Fruit fly (Drosophila melanogaster) whole organism, embryonic: ENCODE measurements around the gene Msh6.

ENCODE experiments used
- CG10274 ChIP-seq: fragments of 200-800 bp; sonication (Bioruptor generic); optimal IDR thresholded peaks from 3 replicates; lab custom pipeline; 2017; ENCODE audit warnings: missing biosample characterization, mild to moderate bottlenecking, missing genetic modification characterization
- CG12071 ChIP-seq: fragments of 200-800 bp; sonication (Bioruptor generic); optimal IDR thresholded peaks from 3 replicates; lab custom pipeline; 2018; ENCODE audit warnings: missing biosample characterization, mild to moderate bottlenecking, missing genetic modification characterization
- CG12659 ChIP-seq: fragments of 200-800 bp; sonication (Bioruptor generic); optimal IDR thresholded peaks from 3 replicates; lab custom pipeline; 2017; ENCODE audit warnings: mild to moderate bottlenecking, missing biosample characterization, missing genetic modification reagents, missing genetic modification characterization
- CG13424 ChIP-seq: fragments of 200-800 bp; sonication (Bioruptor generic); optimal IDR thresholded peaks from 2 replicates; lab custom pipeline; 2019; ENCODE audit warnings: missing biosample characterization, mild to moderate bottlenecking, missing genetic modification characterization, moderate library complexity
- CG13894 ChIP-seq: fragments of 200-800 bp; sonication (Bioruptor generic); optimal IDR thresholded peaks from 3 replicates; lab custom pipeline; 2018; ENCODE audit warnings: missing biosample characterization, mild to moderate bottlenecking, missing genetic modification characterization, moderate library complexity
- CG1602 ChIP-seq: fragments of 200-800 bp; sonication (Bioruptor generic); optimal IDR thresholded peaks from 3 replicates; lab custom pipeline; 2016; ENCODE audit warnings: missing biosample characterization, missing genetic modification characterization
- CG18011 ChIP-seq: fragments of 200-800 bp; sonication (Bioruptor generic); optimal IDR thresholded peaks from 2 replicates; lab custom pipeline; 2017; ENCODE audit warnings: missing biosample characterization, missing genetic modification characterization, mild to moderate bottlenecking, moderate library complexity, missing genotype
- CG2875 ChIP-seq: fragments of 200-800 bp; sonication (Bioruptor generic); optimal IDR thresholded peaks from 2 replicates; lab custom pipeline; 2017; ENCODE audit warnings: missing biosample characterization, mild to moderate bottlenecking, missing genetic modification characterization, missing genetic modification reagents
- CG31224 ChIP-seq: fragments of 200-800 bp; sonication (Bioruptor generic); IDR thresholded peaks from 2 replicates; pipeline ENCODE4 v1.3.6; 2022; ENCODE audit warnings: missing biosample characterization, missing genetic modification characterization
- CG32767 ChIP-seq: fragments of 200-800 bp; sonication (Bioruptor generic); IDR thresholded peaks from 2 replicates; pipeline ENCODE4 v1.3.6; 2022; ENCODE audit warnings: missing biosample characterization, missing genetic modification characterization
- CG3407 ChIP-seq: fragments of 200-800 bp; sonication (Bioruptor generic); optimal IDR thresholded peaks from 2 replicates; lab custom pipeline; 2018; ENCODE audit warnings: missing biosample characterization, mild to moderate bottlenecking, missing genetic modification characterization
- CG34422 ChIP-seq: fragments of 200-800 bp; sonication (Bioruptor generic); IDR thresholded peaks from 3 replicates; pipeline ENCODE4 v1.3.6; 2022; ENCODE audit warnings: missing biosample characterization, missing genetic modification characterization
- CG3838 ChIP-seq: fragments of 200-800 bp; sonication (Bioruptor generic); optimal IDR thresholded peaks from 3 replicates; lab custom pipeline; 2016; ENCODE audit warnings: missing biosample characterization, missing genetic modification characterization
- CG3995 ChIP-seq: fragments of 200-800 bp; sonication (Bioruptor generic); optimal IDR thresholded peaks from 3 replicates; lab custom pipeline; 2016; ENCODE audit warnings: missing biosample characterization, missing genetic modification characterization
- CG6683 ChIP-seq: fragments of 200-800 bp; sonication (Bioruptor generic); optimal IDR thresholded peaks from 2 replicates; lab custom pipeline; 2017; ENCODE audit warnings: missing biosample characterization, mild to moderate bottlenecking, missing genetic modification characterization, missing genetic modification reagents
- CG7556 ChIP-seq: fragments of 200-800 bp; sonication (Bioruptor generic); optimal IDR thresholded peaks from 2 replicates; lab custom pipeline; 2017; ENCODE audit warnings: missing biosample characterization, mild to moderate bottlenecking, missing genetic modification characterization
- CG9797 ChIP-seq: fragments of 200-800 bp; sonication (Bioruptor generic); optimal IDR thresholded peaks from 3 replicates; lab custom pipeline; 2018; ENCODE audit warnings: missing biosample characterization, mild to moderate bottlenecking, missing genetic modification characterization
- Dll ChIP-seq: fragments of 200-800 bp; sonication (Bioruptor generic); IDR thresholded peaks from 4 replicates; pipeline ENCODE4 v1.3.6; 2022; ENCODE audit warnings: missing biosample characterization, missing genetic modification characterization; ENCODE audit not compliant: partially characterized antibody
- E2f1 ChIP-seq: fragments of 200-800 bp; sonication (Bioruptor generic); IDR thresholded peaks from 2 replicates; pipeline ENCODE4 v1.3.6; 2022; ENCODE audit warnings: missing biosample characterization, missing genetic modification characterization
- GATAe ChIP-seq: fragments of 200-800 bp; sonication (Bioruptor generic); conservative IDR thresholded peaks from 2 replicates; pipeline ENCODE4 v1.3.6; 2022; ENCODE audit warnings: missing biosample characterization, missing genetic modification characterization
- HLH54F ChIP-seq: fragments of 200-800 bp; sonication (Bioruptor generic); optimal IDR thresholded peaks from 3 replicates; lab custom pipeline; 2016; ENCODE audit warnings: missing biosample characterization, missing genetic modification characterization
- Jarid2 ChIP-seq: fragments of 200-800 bp; sonication (Bioruptor generic); optimal IDR thresholded peaks from 3 replicates; lab custom pipeline; 2017; ENCODE audit warnings: mild to moderate bottlenecking, missing biosample characterization, missing genetic modification reagents, missing genetic modification characterization
- Mrtf ChIP-seq: fragments of 200-800 bp; sonication (Bioruptor generic); IDR thresholded peaks from 3 replicates; pipeline ENCODE4 v1.3.6; 2022; ENCODE audit warnings: missing biosample characterization, missing genetic modification characterization
- Neu2 ChIP-seq: fragments of 200-800 bp; sonication (Bioruptor generic); optimal IDR thresholded peaks from 3 replicates; lab custom pipeline; 2016; ENCODE audit warnings: missing biosample characterization, missing genetic modification characterization, borderline replicate concordance
- Sin3A ChIP-seq: fragments of >200 bp; optimal IDR thresholded peaks from 2 replicates; lab custom pipeline; 2018
- Spps ChIP-seq: fragments of 200-800 bp; sonication (Bioruptor generic); optimal IDR thresholded peaks from 2 replicates; lab custom pipeline; 2018; ENCODE audit warnings: missing biosample characterization, mild to moderate bottlenecking, missing genetic modification characterization
- Stat92E ChIP-seq, 3 experiments: fragments of >200 bp in 2 of 3; fragments of 200-800 bp in 1 of 3; sonication (Bioruptor generic) in 1 of 3; optimal IDR thresholded peaks; 2 replicates each; lab custom pipeline; 2017 to 2019; ENCODE audit warnings: missing biosample characterization in 3 of 3, missing genetic modification characterization in 3 of 3, mild to moderate bottlenecking in 1 of 3, moderate library complexity in 1 of 3
- TFAM ChIP-seq: fragments of 200-800 bp; sonication (Bioruptor generic); optimal IDR thresholded peaks from 2 replicates; lab custom pipeline; 2017; ENCODE audit warnings: missing biosample characterization, missing genetic modification characterization, inconsistent platforms
- az2 ChIP-seq: fragments of 200-800 bp; sonication (Bioruptor generic); optimal IDR thresholded peaks from 3 replicates; lab custom pipeline; 2016; ENCODE audit warnings: missing biosample characterization, missing genetic modification characterization
- bowl ChIP-seq: fragments of 200-800 bp; sonication (Bioruptor generic); IDR thresholded peaks from 2 replicates; pipeline ENCODE4 v1.3.6; 2022; ENCODE audit warnings: missing biosample characterization, missing genetic modification characterization
- br ChIP-seq: fragments of >200 bp; optimal IDR thresholded peaks from 2 replicates; lab custom pipeline; 2017
- dmrt99B ChIP-seq: fragments of 200-800 bp; sonication (Bioruptor generic); optimal IDR thresholded peaks from 2 replicates; lab custom pipeline; 2018; ENCODE audit warnings: missing biosample characterization, mild to moderate bottlenecking, missing genetic modification characterization, moderate library complexity
- dysf ChIP-seq: fragments of 200-800 bp; sonication (Bioruptor generic); IDR thresholded peaks from 3 replicates; pipeline ENCODE4 v1.3.6; 2022; ENCODE audit warnings: missing biosample characterization, missing genetic modification characterization
- kah ChIP-seq: fragments of 200-800 bp; sonication (Bioruptor generic); optimal IDR thresholded peaks from 2 replicates; lab custom pipeline; 2018; ENCODE audit warnings: missing biosample characterization, mild to moderate bottlenecking, missing genetic modification characterization
- nerfin-1 ChIP-seq: fragments of 200-800 bp; sonication (Bioruptor generic); optimal IDR thresholded peaks from 3 replicates; lab custom pipeline; 2019; ENCODE audit warnings: missing biosample characterization, mild to moderate bottlenecking, missing genetic modification characterization, moderate library complexity
- nom ChIP-seq: fragments of 200-800 bp; sonication (Bioruptor generic); optimal IDR thresholded peaks from 2 replicates; lab custom pipeline; 2017; ENCODE audit warnings: missing biosample characterization, missing genetic modification characterization, mild to moderate bottlenecking, moderate library complexity, missing genetic modification reagents
- rib ChIP-seq: fragments of 200-800 bp; sonication (Bioruptor generic); IDR thresholded peaks from 2 replicates; pipeline ENCODE4 v1.3.6; 2022; ENCODE audit warnings: missing biosample characterization, missing genetic modification characterization
- scrt ChIP-seq: fragments of 200-800 bp; sonication (Bioruptor generic); optimal IDR thresholded peaks from 2 replicates; lab custom pipeline; 2018; ENCODE audit warnings: missing biosample characterization, mild to moderate bottlenecking, missing genetic modification characterization, moderate library complexity
- sens ChIP-seq: fragments of 200-800 bp; sonication (Bioruptor generic); peaks from one replicate; lab custom pipeline; 2016; ENCODE audit warnings: missing biosample characterization, missing genetic modification characterization
- sisA ChIP-seq: fragments of 200-800 bp; sonication (Bioruptor generic); IDR thresholded peaks from 2 replicates; pipeline ENCODE4 v1.3.6; 2022; ENCODE audit warnings: missing biosample characterization, missing genetic modification characterization
- ssp ChIP-seq: fragments of 200-800 bp; sonication (Bioruptor generic); IDR thresholded peaks from 2 replicates; pipeline ENCODE4 v1.3.6; 2022; ENCODE audit warnings: missing biosample characterization, missing genetic modification characterization

Msh6 gene

dm6 chr3L:15143638-15144600 is 14.4 kb downstream of the Msh6 start, which contains the start of the genes CG32147 and Pex3 (continued):
- TF ChIP-seq CG13894 (tag; lab: Kevin White, UChicago) (no peak), az2 (GFP tag; lab: Kevin White, UChicago) (no peak), CG9797 (peak; percentile 88), CG32767 (peak; percentile 61; the same call in 1 of the 2 replicates), E2f1 (GFP tag; lab: Robert Waterston, UW) (no peak), CG13424 (tag; lab: Kevin White, UChicago) (no peak), br (lab: Kevin White, UChicago) (no peak), CG34422 (GFP tag; lab: Robert Waterston, UW) (peak; percentile 74; the same call in 1 of the 3 replicates), bowl (GFP tag; lab: Robert Waterston, UW) (no peak), dmrt99B (tag; lab: Kevin White, UChicago) (no peak), CG12071 (GFP tag; lab: Kevin White, UChicago) (no peak), Dll (peak; percentile 35; the same call in 1 of the 4 replicates), GATAe (peak; percentile 36; the same call in 1 of the 2 replicates), CG18011 (no peak), Sin3A (lab: Kevin White, UChicago) (peak; percentile 79), CG12659 (GFP tag; lab: Kevin White, UChicago) (peak; percentile 81), CG3838 (GFP tag; lab: Kevin White, UChicago) (no peak), Stat92E (GFP tag; optimal IDR thresholded peaks at IDR 0.05; lab: Kevin White, UChicago) (peak in 1 of 3 experiments; percentile 39)

dm6 chr3L:15143108-15143507 is 15.3 kb downstream of the Msh6 start:
- TF ChIP-seq nom (GFP tag; lab: Kevin White, UChicago) (no peak), Mrtf (no peak), Jarid2 (GFP tag; lab: Kevin White, UChicago) (no peak), dysf (no peak), Spps (tag; lab: Kevin White, UChicago) (no peak), ssp (no peak), CG10274 (GFP tag; lab: Kevin White, UChicago) (no peak), CG2875 (GFP tag; lab: Kevin White, UChicago) (no peak), CG7556 (GFP tag; lab: Kevin White, UChicago) (no peak), Neu2 (GFP tag; lab: Kevin White, UChicago) (peak; percentile 52), rib (no peak), nerfin-1 (tag; lab: Kevin White, UChicago) (no peak), HLH54F (no peak), CG31224 (GFP tag; lab: Robert Waterston, UW) (no peak), CG3995 (GFP tag; lab: Kevin White, UChicago) (no peak), kah (GFP tag; lab: Kevin White, UChicago) (peak; percentile 94), CG6683 (GFP tag; lab: Kevin White, UChicago) (no peak), sens (GFP tag; lab: Kevin White, UChicago) (peak; percentile 48), CG1602 (GFP tag; lab: Kevin White, UChicago) (no peak), sisA (GFP tag; lab: Robert Waterston, UW) (no peak), scrt (peak; percentile 37), CG3407 (no peak), TFAM (GFP tag; lab: Kevin White, UChicago) (no peak)
